Worm (Caenorhabditis elegans) whole organism, L1 larva: ENCODE results near the gene gst-26.

ENCODE experiments used
- C04F5.9 ChIP-seq: sonication (generic microtip); optimal IDR thresholded peaks from 2 replicates; lab custom pipeline; 2016; ENCODE audit warnings: missing genetic modification characterization, missing compliant biosample characterization
- C16A3.4 ChIP-seq: fragments of 150-350 bp; optimal IDR thresholded peaks from 2 replicates; lab custom pipeline; 2014; ENCODE audit warnings: missing biosample characterization, missing genetic modification characterization
- C34B4.2 ChIP-seq: sonication (generic microtip); optimal IDR thresholded peaks from 2 replicates; lab custom pipeline; 2017; ENCODE audit warnings: mild to moderate bottlenecking, missing genetic modification characterization, missing compliant biosample characterization
- F16B12.6 ChIP-seq: fragments of 150-350 bp; optimal IDR thresholded peaks from 2 replicates; lab custom pipeline; 2014; ENCODE audit warnings: missing biosample characterization, missing genetic modification characterization
- aha-1 ChIP-seq: fragments of 150-350 bp; optimal IDR thresholded peaks from 2 replicates; lab custom pipeline; 2014; ENCODE audit warnings: missing biosample characterization, missing genetic modification characterization
- aly-2 ChIP-seq: fragments of 150-350 bp; optimal IDR thresholded peaks from 2 replicates; lab custom pipeline; 2014; ENCODE audit warnings: missing biosample characterization, missing genetic modification characterization
- ama-1 ChIP-seq: fragments of 150-350 bp; optimal IDR thresholded peaks from 2 replicates; lab custom pipeline; 2014
- blmp-1 ChIP-seq: fragments of 150-350 bp; optimal IDR thresholded peaks from 2 replicates; lab custom pipeline; 2014; ENCODE audit warnings: missing biosample characterization, missing genetic modification characterization
- ceh-63 ChIP-seq: fragments of 200-800 bp; sonication (Bioruptor generic); optimal IDR thresholded peaks from 2 replicates; lab custom pipeline; 2018; ENCODE audit warnings: mild to moderate bottlenecking, missing genetic modification characterization, missing compliant biosample characterization
- ceh-88 ChIP-seq: fragments of 200-800 bp; sonication (Bioruptor generic); IDR thresholded peaks from 2 replicates; pipeline ENCODE4 v1.3.6; 2022; ENCODE audit warnings: missing genetic modification characterization, missing compliant biosample characterization
- ceh-90 ChIP-seq: sonication (generic microtip); optimal IDR thresholded peaks from 2 replicates; lab custom pipeline; 2016; ENCODE audit warnings: missing genetic modification characterization, missing compliant biosample characterization
- ces-1 ChIP-seq: fragments of 150-350 bp; optimal IDR thresholded peaks from 2 replicates; lab custom pipeline; 2014; ENCODE audit warnings: missing biosample characterization, missing genetic modification reagents, missing genetic modification characterization
- dpl-1 ChIP-seq, 3 experiments: fragments of 150-350 bp in 2 of 3; sonication (generic microtip) in 1 of 3; optimal IDR thresholded peaks; 2 replicates each; lab custom pipeline; 2014 to 2017; ENCODE audit warnings: missing biosample characterization in 3 of 3, missing genetic modification characterization in 3 of 3, missing genetic modification reagents in 3 of 3
- efl-3 ChIP-seq: fragments of 200-800 bp; sonication (Bioruptor generic); optimal IDR thresholded peaks from 2 replicates; lab custom pipeline; 2018; ENCODE audit warnings: mild to moderate bottlenecking, missing genetic modification characterization, missing compliant biosample characterization
- egl-13 ChIP-seq: sonication (generic microtip); optimal IDR thresholded peaks from 2 replicates; lab custom pipeline; 2016; ENCODE audit warnings: missing genotype, missing genetic modification reagents, missing genetic modification characterization, missing compliant biosample characterization
- elt-2 ChIP-seq: sonication (generic microtip); optimal IDR thresholded peaks from 2 replicates; lab custom pipeline; 2016; ENCODE audit warnings: missing genetic modification characterization, mild to moderate bottlenecking, inconsistent platforms, missing compliant biosample characterization, missing genetic modification reagents
- ets-5 ChIP-seq: fragments of 200-800 bp; sonication (Bioruptor generic); IDR thresholded peaks from 2 replicates; pipeline ENCODE4 v1.3.6; 2022; ENCODE audit warnings: missing genetic modification characterization, missing compliant biosample characterization
- fkh-4 ChIP-seq: sonication (generic microtip); optimal IDR thresholded peaks from 2 replicates; lab custom pipeline; 2016; ENCODE audit warnings: missing compliant biosample characterization, missing genetic modification characterization, borderline replicate concordance
- fos-1 ChIP-seq: fragments of 150-350 bp; optimal IDR thresholded peaks from 2 replicates; lab custom pipeline; 2014; ENCODE audit warnings: missing biosample characterization, missing genetic modification characterization
- grh-1 ChIP-seq: fragments of 200-800 bp; sonication (Bioruptor generic); IDR thresholded peaks from 2 replicates; pipeline ENCODE4 v1.3.6; 2022; ENCODE audit warnings: missing genetic modification reagents, missing genetic modification characterization, missing compliant biosample characterization
- hlh-17 ChIP-seq: fragments of 200-800 bp; sonication (Bioruptor generic); optimal IDR thresholded peaks from 2 replicates; lab custom pipeline; 2018; ENCODE audit warnings: missing genetic modification characterization, mild to moderate bottlenecking, missing compliant biosample characterization, moderate library complexity, borderline replicate concordance
- irx-1 ChIP-seq: sonication (generic microtip); optimal IDR thresholded peaks from 2 replicates; lab custom pipeline; 2016; ENCODE audit warnings: missing genetic modification characterization, missing compliant biosample characterization
- isw-1 ChIP-seq: fragments of 200-800 bp; sonication (Bioruptor generic); IDR thresholded peaks from 2 replicates; pipeline ENCODE4 v1.3.6; 2022; ENCODE audit warnings: missing genetic modification characterization, missing compliant biosample characterization
- jun-1 ChIP-seq: fragments of 150-350 bp; optimal IDR thresholded peaks from 2 replicates; lab custom pipeline; 2014; ENCODE audit warnings: missing biosample characterization, missing genetic modification reagents, missing genetic modification characterization
- lin-14 ChIP-seq: fragments of 200-800 bp; sonication (Bioruptor generic); optimal IDR thresholded peaks from 2 replicates; lab custom pipeline; 2018; ENCODE audit warnings: mild to moderate bottlenecking, missing genetic modification characterization, moderate library complexity, missing compliant biosample characterization
- lin-15B ChIP-seq: fragments of 150-350 bp; sonication (generic microtip); optimal IDR thresholded peaks from 3 replicates; lab custom pipeline; 2014; ENCODE audit warnings: missing biosample characterization, missing genetic modification characterization
- mab-9 ChIP-seq: fragments of 200-800 bp; sonication (Bioruptor generic); IDR thresholded peaks from 2 replicates; pipeline ENCODE4 v1.3.6; 2022; ENCODE audit warnings: missing genetic modification reagents, missing genetic modification characterization, missing compliant biosample characterization
- mef-2 ChIP-seq: fragments of 150-350 bp; optimal IDR thresholded peaks from 2 replicates; lab custom pipeline; 2014; ENCODE audit warnings: missing biosample characterization, missing genetic modification characterization
- mep-1 ChIP-seq: fragments of 150-350 bp; optimal IDR thresholded peaks from 2 replicates; lab custom pipeline; 2014; ENCODE audit warnings: missing biosample characterization, missing genetic modification characterization
- nhr-20 ChIP-seq: sonication (generic microtip); optimal IDR thresholded peaks from 2 replicates; lab custom pipeline; 2016; ENCODE audit warnings: mild to moderate bottlenecking, missing genetic modification characterization, missing compliant biosample characterization
- nhr-237 ChIP-seq: fragments of 150-350 bp; optimal IDR thresholded peaks from 2 replicates; lab custom pipeline; 2014; ENCODE audit warnings: missing biosample characterization, missing genetic modification characterization
- nhr-28 ChIP-seq: fragments of 150-350 bp; optimal IDR thresholded peaks from 2 replicates; lab custom pipeline; 2014; ENCODE audit warnings: missing biosample characterization, missing genetic modification characterization
- nhr-71 ChIP-seq: sonication (generic microtip); optimal IDR thresholded peaks from 2 replicates; lab custom pipeline; 2016; ENCODE audit warnings: mild to moderate bottlenecking, missing genetic modification characterization, moderate library complexity, missing compliant biosample characterization
- nhr-84 ChIP-seq: sonication (generic microtip); optimal IDR thresholded peaks from 2 replicates; lab custom pipeline; 2017; ENCODE audit warnings: missing biosample characterization, missing genetic modification characterization
- nhr-85 ChIP-seq: sonication (generic microtip); peaks from one replicate; lab custom pipeline; 2016; ENCODE audit warnings: missing genetic modification characterization, inconsistent platforms, missing compliant biosample characterization
- pag-3 ChIP-seq: sonication (generic microtip); optimal IDR thresholded peaks from 2 replicates; lab custom pipeline; 2017; ENCODE audit warnings: missing genetic modification characterization, mild to moderate bottlenecking, missing compliant biosample characterization, antibody characterized with exemption, borderline replicate concordance; ENCODE audit not compliant: insufficient read depth
- pax-3 ChIP-seq: fragments of 200-800 bp; sonication (Bioruptor generic); optimal IDR thresholded peaks from 2 replicates; lab custom pipeline; 2018; ENCODE audit warnings: mild to moderate bottlenecking, missing genetic modification characterization, moderate library complexity, missing compliant biosample characterization
- pqm-1 ChIP-seq: sonication (generic microtip); optimal IDR thresholded peaks from 3 replicates; lab custom pipeline; 2017; ENCODE audit warnings: missing biosample characterization, missing genetic modification characterization
- rnt-1 ChIP-seq: sonication (generic microtip); optimal IDR thresholded peaks from 2 replicates; lab custom pipeline; 2016; ENCODE audit warnings: mild to moderate bottlenecking, missing genetic modification characterization, moderate library complexity, missing compliant biosample characterization
- skn-1 ChIP-seq: fragments of 150-350 bp; optimal IDR thresholded peaks from 2 replicates; lab custom pipeline; 2014; ENCODE audit warnings: missing biosample characterization, missing genetic modification characterization
- snpc-4 ChIP-seq: fragments of 150-350 bp; optimal IDR thresholded peaks from 2 replicates; lab custom pipeline; 2014; ENCODE audit warnings: missing biosample characterization, missing genetic modification characterization
- sox-4 ChIP-seq: sonication (generic microtip); optimal IDR thresholded peaks from 2 replicates; lab custom pipeline; 2016; ENCODE audit warnings: missing genetic modification characterization, missing compliant biosample characterization
- sptf-1 ChIP-seq: fragments of 150-350 bp; optimal IDR thresholded peaks from 2 replicates; lab custom pipeline; 2014; ENCODE audit warnings: missing biosample characterization, missing genetic modification characterization
- sup-37 ChIP-seq: fragments of 200-800 bp; sonication (Bioruptor generic); optimal IDR thresholded peaks from 2 replicates; lab custom pipeline; 2018; ENCODE audit warnings: mild to moderate bottlenecking, missing genetic modification characterization, missing compliant biosample characterization
- swsn-7 ChIP-seq: sonication (generic microtip); optimal IDR thresholded peaks from 2 replicates; lab custom pipeline; 2016; ENCODE audit warnings: missing genetic modification characterization, missing compliant biosample characterization
- tbx-2 ChIP-seq: sonication (generic microtip); optimal IDR thresholded peaks from 2 replicates; lab custom pipeline; 2016; ENCODE audit warnings: missing genetic modification characterization, missing compliant biosample characterization
- tlp-1 ChIP-seq: fragments of 150-350 bp; optimal IDR thresholded peaks from 2 replicates; lab custom pipeline; 2014; ENCODE audit warnings: missing biosample characterization, missing genetic modification characterization
- unc-30 ChIP-seq: sonication (generic microtip); optimal IDR thresholded peaks from 2 replicates; lab custom pipeline; 2017; ENCODE audit warnings: missing biosample characterization, missing genetic modification characterization
- unc-62 ChIP-seq: fragments of 150-350 bp; optimal IDR thresholded peaks from 2 replicates; lab custom pipeline; 2014; ENCODE audit warnings: missing biosample characterization, missing genetic modification reagents, missing genetic modification characterization
- unc-86 ChIP-seq: sonication (generic microtip); optimal IDR thresholded peaks from 2 replicates; lab custom pipeline; 2016; ENCODE audit warnings: missing genetic modification characterization, missing compliant biosample characterization
- vab-15 ChIP-seq: sonication (generic microtip); optimal IDR thresholded peaks from 2 replicates; lab custom pipeline; 2017; ENCODE audit warnings: missing genotype, mild to moderate bottlenecking, missing genetic modification characterization, missing compliant biosample characterization
- xbp-1 ChIP-seq: sonication (generic microtip); optimal IDR thresholded peaks from 2 replicates; lab custom pipeline; 2016; ENCODE audit warnings: missing genetic modification characterization, missing compliant biosample characterization
- zag-1 ChIP-seq: fragments of 150-350 bp; optimal IDR thresholded peaks from 2 replicates; lab custom pipeline; 2014; ENCODE audit warnings: missing biosample characterization, missing genetic modification characterization
- zip-4 ChIP-seq: fragments of 200-800 bp; sonication (Bioruptor generic); optimal IDR thresholded peaks from 2 replicates; lab custom pipeline; 2018; ENCODE audit warnings: mild to moderate bottlenecking, missing genetic modification characterization, moderate library complexity, missing compliant biosample characterization
- ztf-11 ChIP-seq, 2 experiments: sonication (generic microtip); optimal IDR thresholded peaks; 2 replicates each; lab custom pipeline; 2016 to 2017; ENCODE audit warnings: missing genetic modification characterization in 2 of 2, missing biosample characterization in 1 of 2, missing compliant biosample characterization in 1 of 2

Gene gst-26

ce11 chrII:15193961-15194360, 29.6 kb upstream of the gst-26 start:
- TF ChIP-seq isw-1 (GFP tag; lab: Robert Waterston, UW) (no peak), tbx-2 (tag; lab: Kevin White, UChicago) (peak; percentile 60), ama-1 (no peak), nhr-71 (tag; lab: Kevin White, UChicago) (peak; percentile 87), mef-2 (no peak), C16A3.4 (tag; lab: Kevin White, UChicago) (no peak), pag-3 (tag; lab: Kevin White, UChicago) (no peak), nhr-237 (tag; lab: Kevin White, UChicago) (no peak), F16B12.6 (tag; lab: Kevin White, UChicago) (no peak), aha-1 (no peak), unc-86 (tag; lab: Kevin White, UChicago) (no peak), xbp-1 (tag; lab: Kevin White, UChicago) (no peak), ets-5 (no peak), mab-9 (no peak), fkh-4 (tag; lab: Kevin White, UChicago) (no peak), ceh-90 (tag; lab: Kevin White, UChicago) (no peak), lin-15B (tag; lab: Kevin White, UChicago) (no peak), unc-62 (GFP tag; lab: Kevin White, UChicago) (no peak), blmp-1 (tag; lab: Kevin White, UChicago) (no peak), grh-1 (GFP tag; lab: Robert Waterston, UW) (no peak), pax-3 (tag; lab: Kevin White, UChicago) (peak; percentile 20), snpc-4 (peak; percentile 9), egl-13 (tag; lab: Kevin White, UChicago) (no peak), pqm-1 (tag; lab: Kevin White, UChicago) (no peak), nhr-28 (tag; lab: Kevin White, UChicago) (no peak), ztf-11 (tag; optimal IDR thresholded peaks at IDR 0.05; lab: Kevin White, UChicago) (no peak), hlh-17 (GFP tag; lab: Kevin White, UChicago) (no peak), lin-14 (GFP tag; lab: Kevin White, UChicago) (peak; percentile 96), nhr-84 (no peak), mep-1 (peak; percentile 27), dpl-1 (GFP tag; optimal IDR thresholded peaks at IDR 0.05; lab: Kevin White, UChicago) (peak in 2 of 3 experiments; percentile 2 to 27), swsn-7 (peak; percentile 39), C34B4.2 (tag; lab: Kevin White, UChicago) (no peak), unc-30 (tag; lab: Kevin White, UChicago) (no peak), jun-1 (peak; percentile 8), aly-2 (tag; lab: Kevin White, UChicago) (no peak), ceh-63 (no peak), rnt-1 (peak; percentile 80), ceh-88 (GFP tag; lab: Robert Waterston, UW) (no peak), zag-1 (tag; lab: Kevin White, UChicago) (no peak), skn-1 (tag; lab: Kevin White, UChicago) (no peak), fos-1 (no peak), C04F5.9 (no peak), elt-2 (tag; lab: Kevin White, UChicago) (peak; percentile 52), nhr-20 (tag; lab: Kevin White, UChicago) (peak; percentile 55), tlp-1 (no peak), sptf-1 (no peak), sup-37 (GFP tag; lab: Kevin White, UChicago) (no peak), ces-1 (no peak), irx-1 (tag; lab: Kevin White, UChicago) (no peak), vab-15 (tag; lab: Kevin White, UChicago) (no peak), nhr-85 (tag; lab: Kevin White, UChicago) (no peak), sox-4 (tag; lab: Kevin White, UChicago) (no peak), zip-4 (GFP tag; lab: Kevin White, UChicago) (no peak), efl-3 (GFP tag; lab: Kevin White, UChicago) (no peak)
